Worm (Caenorhabditis elegans) whole organism, late embryonic: ENCODE results near the gene C15B12.3.

Experiments
- K09A11.1 ChIP-seq: sonication (generic microtip); optimal IDR thresholded peaks from 2 replicates; lab custom pipeline; 2017; ENCODE audit warnings: antibody characterized with exemption, mild to moderate bottlenecking, missing genetic modification characterization, missing compliant biosample characterization; ENCODE audit not compliant: insufficient read depth
- ahr-1 ChIP-seq: sonication (generic microtip); optimal IDR thresholded peaks from 2 replicates; lab custom pipeline; 2016; ENCODE audit warnings: missing genetic modification characterization, missing compliant biosample characterization
- ceh-14 ChIP-seq: sonication (generic microtip); optimal IDR thresholded peaks from 2 replicates; lab custom pipeline; 2016; ENCODE audit warnings: missing genotype, missing genetic modification characterization, missing compliant biosample characterization
- ceh-18 ChIP-seq: sonication (generic microtip); optimal IDR thresholded peaks from 2 replicates; lab custom pipeline; 2016; ENCODE audit warnings: missing genetic modification characterization, missing compliant biosample characterization
- ceh-19 ChIP-seq: fragments of 200-800 bp; sonication (Bioruptor generic); optimal IDR thresholded peaks from 2 replicates; lab custom pipeline; 2018; ENCODE audit warnings: mild to moderate bottlenecking, missing genetic modification characterization, missing compliant biosample characterization
- ceh-22 ChIP-seq: sonication (generic microtip); optimal IDR thresholded peaks from 2 replicates; lab custom pipeline; 2017; ENCODE audit warnings: missing biosample characterization, missing genetic modification characterization
- ceh-30 ChIP-seq: fragments of 150-350 bp; optimal IDR thresholded peaks from 2 replicates; lab custom pipeline; 2014; ENCODE audit warnings: missing biosample characterization, missing genetic modification characterization
- ceh-34 ChIP-seq: sonication (generic microtip); optimal IDR thresholded peaks from 2 replicates; lab custom pipeline; 2016; ENCODE audit warnings: mild to moderate bottlenecking, missing genetic modification characterization, missing compliant biosample characterization
- ceh-45 ChIP-seq: fragments of 200-800 bp; sonication (Bioruptor generic); IDR thresholded peaks from 2 replicates; pipeline ENCODE4 v1.3.6; 2022; ENCODE audit warnings: missing genetic modification reagents, missing genetic modification characterization, missing compliant biosample characterization
- ceh-6 ChIP-seq: fragments of 200-800 bp; sonication (Bioruptor generic); optimal IDR thresholded peaks from 2 replicates; lab custom pipeline; 2018; ENCODE audit warnings: mild to moderate bottlenecking, missing genetic modification characterization, missing compliant biosample characterization
- che-1 ChIP-seq: sonication (generic microtip); optimal IDR thresholded peaks from 2 replicates; lab custom pipeline; 2016; ENCODE audit warnings: mild to moderate bottlenecking, missing genetic modification characterization, missing compliant biosample characterization
- dmd-4 ChIP-seq: sonication (generic microtip); optimal IDR thresholded peaks from 2 replicates; lab custom pipeline; 2016; ENCODE audit warnings: borderline replicate concordance, missing genetic modification characterization, missing compliant biosample characterization
- dve-1 ChIP-seq: sonication (generic microtip); optimal IDR thresholded peaks from 2 replicates; lab custom pipeline; 2017; ENCODE audit warnings: antibody characterized with exemption, mild to moderate bottlenecking, missing genetic modification characterization, missing compliant biosample characterization
- elt-2 ChIP-seq: sonication (generic microtip); optimal IDR thresholded peaks from 2 replicates; lab custom pipeline; 2016; ENCODE audit warnings: missing genetic modification reagents, missing genetic modification characterization, missing compliant biosample characterization
- eyg-1 ChIP-seq: sonication (generic microtip); optimal IDR thresholded peaks from 2 replicates; lab custom pipeline; 2016; ENCODE audit warnings: missing genotype, missing genetic modification characterization, missing compliant biosample characterization
- hlh-30 ChIP-seq: sonication (generic microtip); optimal IDR thresholded peaks from 2 replicates; lab custom pipeline; 2017; ENCODE audit warnings: antibody characterized with exemption, missing genetic modification characterization, missing compliant biosample characterization; ENCODE audit not compliant: insufficient read depth
- hlh-6 ChIP-seq: sonication (generic microtip); optimal IDR thresholded peaks from 2 replicates; lab custom pipeline; 2016; ENCODE audit warnings: missing genotype, missing genetic modification characterization, missing compliant biosample characterization
- lim-6 ChIP-seq: sonication (generic microtip); optimal IDR thresholded peaks from 2 replicates; lab custom pipeline; 2016; ENCODE audit warnings: missing genetic modification characterization, missing compliant biosample characterization
- lin-11 ChIP-seq: fragments of 200-800 bp; sonication (Bioruptor generic); optimal IDR thresholded peaks from 2 replicates; lab custom pipeline; 2018; ENCODE audit warnings: mild to moderate bottlenecking, missing genetic modification characterization, missing compliant biosample characterization
- madf-2 ChIP-seq: sonication (generic microtip); optimal IDR thresholded peaks from 2 replicates; lab custom pipeline; 2017; ENCODE audit warnings: missing genetic modification characterization, missing compliant biosample characterization
- mec-3 ChIP-seq: sonication (generic microtip); optimal IDR thresholded peaks from 2 replicates; lab custom pipeline; 2016; ENCODE audit warnings: borderline replicate concordance, missing genetic modification characterization, missing compliant biosample characterization
- nfya-1 ChIP-seq: sonication (generic microtip); optimal IDR thresholded peaks from 2 replicates; lab custom pipeline; 2017; ENCODE audit warnings: missing genetic modification characterization, mild to moderate bottlenecking, missing compliant biosample characterization, antibody characterized with exemption, moderate library complexity
- nhr-11 ChIP-seq: fragments of 150-350 bp; optimal IDR thresholded peaks from 2 replicates; lab custom pipeline; 2014; ENCODE audit warnings: missing biosample characterization, missing genetic modification characterization
- npax-4 ChIP-seq: sonication (generic microtip); optimal IDR thresholded peaks from 2 replicates; lab custom pipeline; 2016; ENCODE audit warnings: missing genetic modification characterization, missing compliant biosample characterization
- pax-1 ChIP-seq: fragments of 150-350 bp; optimal IDR thresholded peaks from 2 replicates; lab custom pipeline; 2014; ENCODE audit warnings: missing biosample characterization, missing genetic modification characterization
- pha-2 ChIP-seq: sonication (generic microtip); optimal IDR thresholded peaks from 2 replicates; lab custom pipeline; 2017; ENCODE audit warnings: mild to moderate bottlenecking, missing genetic modification characterization, missing compliant biosample characterization
- pha-4 ChIP-seq: fragments of 150-350 bp; optimal IDR thresholded peaks from 2 replicates; lab custom pipeline; 2018; ENCODE audit warnings: missing biosample characterization, missing genetic modification reagents, missing genetic modification characterization
- ref-2 ChIP-seq: sonication (generic microtip); optimal IDR thresholded peaks from 2 replicates; lab custom pipeline; 2016; ENCODE audit warnings: missing genetic modification characterization, missing compliant biosample characterization
- rnt-1 ChIP-seq: sonication (generic microtip); optimal IDR thresholded peaks from 2 replicates; lab custom pipeline; 2016; ENCODE audit warnings: missing genetic modification characterization, missing compliant biosample characterization
- sdc-2 ChIP-seq: sonication (generic microtip); optimal IDR thresholded peaks from 2 replicates; lab custom pipeline; 2016; ENCODE audit warnings: missing genotype, missing genetic modification characterization, missing compliant biosample characterization
- sox-2 ChIP-seq: fragments of 200-800 bp; sonication (Bioruptor generic); IDR thresholded peaks from 2 replicates; pipeline ENCODE4 v1.3.6; 2022; ENCODE audit warnings: missing genetic modification reagents, missing genetic modification characterization, missing compliant biosample characterization
- sox-4 ChIP-seq: sonication (generic microtip); optimal IDR thresholded peaks from 2 replicates; lab custom pipeline; 2017; ENCODE audit warnings: mild to moderate bottlenecking, missing genetic modification characterization, inconsistent platforms, missing compliant biosample characterization
- unc-3 ChIP-seq, 2 experiments: fragments of 200-800 bp in 1 of 2; sonication (Bioruptor generic) in 1 of 2; sonication (generic microtip) in 1 of 2; conservative IDR thresholded peaks in 1 of 2; optimal IDR thresholded peaks in 1 of 2; 2 replicates each; pipeline versions ENCODE4 v1.3.6 to Lab custom; 2016 to 2022; ENCODE audit warnings: missing compliant biosample characterization in 2 of 2, missing genetic modification characterization in 2 of 2, missing genetic modification reagents in 1 of 2
- unc-86 ChIP-seq: sonication (generic microtip); optimal IDR thresholded peaks from 2 replicates; lab custom pipeline; 2016; ENCODE audit warnings: missing genetic modification characterization, missing compliant biosample characterization

The C15B12.3 gene

ce11 chrX:6445239-6445638 is 22.1 kb downstream of the C15B12.3 start:
- TF ChIP-seq che-1 (no peak), ceh-34 (tag; lab: Kevin White, UChicago) (no peak), hlh-6 (tag; lab: Kevin White, UChicago) (no peak), mec-3 (tag; lab: Kevin White, UChicago) (no peak), ahr-1 (tag; lab: Kevin White, UChicago) (no peak), ceh-6 (no peak), nfya-1 (tag; lab: Kevin White, UChicago) (no peak), lim-6 (no peak), ceh-19 (no peak), hlh-30 (tag; lab: Kevin White, UChicago) (no peak), ceh-18 (tag; lab: Kevin White, UChicago) (no peak), elt-2 (tag; lab: Kevin White, UChicago) (no peak), dmd-4 (no peak), madf-2 (tag; lab: Kevin White, UChicago) (no peak), ceh-14 (tag; lab: Kevin White, UChicago) (no peak), unc-3 (GFP tag; conservative IDR thresholded peaks at IDR 0.05; lab: Robert Waterston, UW) (no peak), unc-3 (tag; optimal IDR thresholded peaks at IDR 0.05; lab: Kevin White, UChicago) (no peak), rnt-1 (tag; lab: Kevin White, UChicago) (no peak), sox-2 (GFP tag; lab: Robert Waterston, UW) (no peak)

- no peak for TF ChIP-seq pax-1 (tag; lab: Kevin White, UChicago)
- no peak for TF ChIP-seq eyg-1 (tag; lab: Kevin White, UChicago)
- no peak for TF ChIP-seq sdc-2 (tag; lab: Kevin White, UChicago)
- TF ChIP-seq nfya-1 (tag; lab: Kevin White, UChicago): no peak
- TF ChIP-seq ceh-22 (tag; lab: Kevin White, UChicago): no peak
- TF ChIP-seq pha-4 (tag; lab: Kevin White, UChicago): no peak
- TF ChIP-seq unc-3 (GFP tag; conservative IDR thresholded peaks at IDR 0.05; lab: Robert Waterston, UW): no peak
- TF ChIP-seq unc-3 (tag; optimal IDR thresholded peaks at IDR 0.05; lab: Kevin White, UChicago): no peak
- TF ChIP-seq hlh-30 (tag; lab: Kevin White, UChicago): no peak
- no peak for TF ChIP-seq ceh-6
- TF ChIP-seq ceh-14 (tag; lab: Kevin White, UChicago): no peak
- no peak for TF ChIP-seq nhr-11 (tag; lab: Kevin White, UChicago)
- TF ChIP-seq lin-11: no peak
- TF ChIP-seq ceh-34 (tag; lab: Kevin White, UChicago): no peak
- no peak for TF ChIP-seq ceh-18 (tag; lab: Kevin White, UChicago)
- TF ChIP-seq K09A11.1: no peak
- no peak for TF ChIP-seq sox-2 (GFP tag; lab: Robert Waterston, UW)
- TF ChIP-seq ceh-19: no peak
- no peak for TF ChIP-seq ref-2
- TF ChIP-seq npax-4: no peak
- TF ChIP-seq, all 69 proteins: peak for 0
Measured at ce11 chrX:6443373-6443772, 24.0 kb downstream of the C15B12.3 start, which contains the start of gene K10C2.7. Gene K10C2.7 (minus strand): TSS chrX:6443473.

- no peak for TF ChIP-seq pha-2 (tag; lab: Kevin White, UChicago)
- no peak for TF ChIP-seq ceh-30 (tag; lab: Kevin White, UChicago)
- TF ChIP-seq unc-86 (tag; lab: Kevin White, UChicago): no peak
- TF ChIP-seq nfya-1 (tag; lab: Kevin White, UChicago): no peak
- TF ChIP-seq ceh-19: no peak
- no peak for TF ChIP-seq ceh-45
- TF ChIP-seq hlh-30 (tag; lab: Kevin White, UChicago): no peak
- TF ChIP-seq pax-1 (tag; lab: Kevin White, UChicago): no peak
- TF ChIP-seq ceh-22 (tag; lab: Kevin White, UChicago): no peak
- no peak for TF ChIP-seq sox-4 (tag; lab: Kevin White, UChicago)
- no peak for TF ChIP-seq elt-2 (tag; lab: Kevin White, UChicago)
- no peak for TF ChIP-seq K09A11.1
- no peak for TF ChIP-seq unc-3 (GFP tag; conservative IDR thresholded peaks at IDR 0.05; lab: Robert Waterston, UW)
- no peak for TF ChIP-seq unc-3 (tag; optimal IDR thresholded peaks at IDR 0.05; lab: Kevin White, UChicago)
- TF ChIP-seq sdc-2 (tag; lab: Kevin White, UChicago): no peak
- TF ChIP-seq pha-4 (tag; lab: Kevin White, UChicago): no peak
- no peak for TF ChIP-seq dve-1
- TF ChIP-seq lin-11: no peak
Measured at ce11 chrX:6440464-6440863, 26.9 kb downstream of the C15B12.3 start, which contains the start of gene K10C2.14. Gene K10C2.14 (minus strand): TSS chrX:6440564.
